Worm (Caenorhabditis elegans) whole organism, L4 larva: Measurements from ENCODE around the gene sre-34.

Source experiments
- R02D3.7 ChIP-seq: fragments of 150-350 bp; sonication (generic microtip); optimal IDR thresholded peaks from 3 replicates; lab custom pipeline; 2014; ENCODE audit warnings: missing biosample characterization, missing genetic modification characterization
- ZK546.5 ChIP-seq, 2 experiments: sonication (generic microtip); optimal IDR thresholded peaks; 2 replicates each; lab custom pipeline; 2017; ENCODE audit warnings: missing biosample characterization in 2 of 2, missing genetic modification characterization in 2 of 2
- cey-2 ChIP-seq: sonication (generic microtip); optimal IDR thresholded peaks from 3 replicates; lab custom pipeline; 2017; ENCODE audit warnings: missing genetic modification characterization, mild to moderate bottlenecking, missing compliant biosample characterization, antibody characterized with exemption, borderline replicate concordance; ENCODE audit not compliant: insufficient read depth
- dve-1 ChIP-seq: sonication (generic microtip); optimal IDR thresholded peaks from 2 replicates; lab custom pipeline; 2017; ENCODE audit warnings: antibody characterized with exemption, mild to moderate bottlenecking, missing genetic modification characterization, missing compliant biosample characterization; ENCODE audit not compliant: insufficient read depth
- fos-1 ChIP-seq: fragments of 150-350 bp; optimal IDR thresholded peaks from 2 replicates; lab custom pipeline; 2014; ENCODE audit warnings: missing biosample characterization, missing genetic modification characterization
- hif-1 ChIP-seq, 2 experiments: sonication (generic microtip); optimal IDR thresholded peaks; 2 replicates each; lab custom pipeline; 2016 to 2017; ENCODE audit warnings: missing compliant biosample characterization in 2 of 2, missing genetic modification characterization in 2 of 2, missing genetic modification reagents in 2 of 2, missing genotype in 2 of 2, mild to moderate bottlenecking in 1 of 2
- hlh-30 ChIP-seq: sonication (generic microtip); optimal IDR thresholded peaks from 2 replicates; lab custom pipeline; 2017; ENCODE audit warnings: antibody characterized with exemption, mild to moderate bottlenecking, missing genetic modification characterization, missing compliant biosample characterization; ENCODE audit not compliant: insufficient read depth
- lsy-2 ChIP-seq, 2 experiments: fragments of 150-350 bp in 1 of 2; sonication (generic microtip) in 1 of 2; optimal IDR thresholded peaks; 2 replicates each; lab custom pipeline; 2014 to 2017; ENCODE audit warnings: missing biosample characterization in 2 of 2, missing genetic modification characterization in 2 of 2
- nhr-11 ChIP-seq: fragments of 150-350 bp; optimal IDR thresholded peaks from 2 replicates; lab custom pipeline; 2014; ENCODE audit warnings: missing biosample characterization, missing genetic modification characterization

DNA sequence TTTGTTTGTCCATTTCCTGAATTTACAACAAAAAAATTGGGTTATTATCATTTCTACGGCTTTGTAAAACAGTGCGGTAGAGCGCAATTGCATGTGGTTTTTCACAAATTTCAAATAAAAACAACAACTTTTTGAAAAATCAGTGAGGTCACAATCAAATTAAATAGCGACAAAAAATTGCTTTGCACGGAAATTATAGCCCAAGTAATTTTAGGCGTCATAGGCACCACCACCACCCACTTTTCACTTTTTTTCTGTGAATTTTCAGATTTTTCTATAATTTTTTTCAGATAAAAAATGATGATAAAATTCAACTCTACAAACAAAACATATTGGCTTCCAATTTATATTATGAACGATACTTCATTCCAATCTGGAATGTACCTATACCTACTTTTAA lies 7.3 kb downstream of the sre-34 start, which contains the start of gene sre-38:
- no peak for TF ChIP-seq R02D3.7 (tag; lab: Kevin White, UChicago)
- no peak for TF ChIP-seq ZK546.5 (tag; optimal IDR thresholded peaks at IDR 0.05; lab: Kevin White, UChicago)
- TF ChIP-seq fos-1 (tag; lab: Kevin White, UChicago), result no peak
- no peak for TF ChIP-seq nhr-11 (tag; lab: Kevin White, UChicago)
- TF ChIP-seq hlh-30 (tag; lab: Kevin White, UChicago), result no peak
- no peak for TF ChIP-seq dve-1 (tag; lab: Kevin White, UChicago)
- no peak for TF ChIP-seq hif-1 (tag; optimal IDR thresholded peaks at IDR 0.05; lab: Kevin White, UChicago)
- no peak for TF ChIP-seq cey-2 (tag; lab: Kevin White, UChicago)
- no peak for TF ChIP-seq lsy-2 (tag; optimal IDR thresholded peaks at IDR 0.05; lab: Kevin White, UChicago)
